Worm (Caenorhabditis elegans) whole organism, L4/young adult: ENCODE measurements around the gene spp-9.
A peak's percentile ranks its signal among the peaks of the same experiment; 100 is the strongest.

Source experiments
- W03F9.2 ChIP-seq: fragments of 150-350 bp; optimal IDR thresholded peaks from 2 replicates; lab custom pipeline; 2014; ENCODE audit warnings: missing biosample characterization, missing genetic modification characterization
- dao-5 ChIP-seq: sonication (generic microtip); optimal IDR thresholded peaks from 2 replicates; lab custom pipeline; 2016; ENCODE audit warnings: missing genotype, missing genetic modification characterization, moderate library complexity, missing compliant biosample characterization
- him-1 ChIP-seq: sonication (generic microtip); optimal IDR thresholded peaks from 2 replicates; lab custom pipeline; 2016; ENCODE audit warnings: missing genotype, missing genetic modification reagents, missing genetic modification characterization, missing compliant biosample characterization

The spp-9 gene

ce11 chrX:11466444-11467319, 20.9 kb upstream of the spp-9 start:
- TF ChIP-seq W03F9.2 (tag; lab: Kevin White, UChicago) (no peak), him-1 (tag; lab: Kevin White, UChicago) (no peak), dao-5 (tag; lab: Kevin White, UChicago) (no peak)

DNA sequence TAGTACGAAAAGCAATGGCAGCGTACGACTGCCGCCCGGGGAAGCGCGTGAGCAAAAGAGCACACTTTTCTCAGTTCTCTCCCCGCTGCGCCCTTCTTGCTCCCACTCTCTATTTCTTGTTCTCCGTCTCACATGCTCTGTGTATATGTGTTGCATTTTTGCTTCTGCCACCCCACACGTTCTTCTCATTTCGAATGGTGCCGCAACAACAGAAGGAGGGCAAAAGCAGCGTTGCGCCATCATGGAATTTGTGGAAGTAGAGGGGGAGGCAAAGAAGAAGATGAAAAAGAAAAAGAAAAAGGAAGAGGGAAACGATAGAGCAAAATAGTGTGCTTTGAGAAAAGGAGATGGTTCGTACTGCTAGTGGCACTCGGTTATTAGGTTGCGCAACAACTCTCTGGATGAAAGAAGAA, 20.3 kb upstream of the spp-9 start:
- TF ChIP-seq him-1 (tag; lab: Kevin White, UChicago), result peak; percentile 91
- no peak for TF ChIP-seq dao-5 (tag; lab: Kevin White, UChicago)

DNA sequence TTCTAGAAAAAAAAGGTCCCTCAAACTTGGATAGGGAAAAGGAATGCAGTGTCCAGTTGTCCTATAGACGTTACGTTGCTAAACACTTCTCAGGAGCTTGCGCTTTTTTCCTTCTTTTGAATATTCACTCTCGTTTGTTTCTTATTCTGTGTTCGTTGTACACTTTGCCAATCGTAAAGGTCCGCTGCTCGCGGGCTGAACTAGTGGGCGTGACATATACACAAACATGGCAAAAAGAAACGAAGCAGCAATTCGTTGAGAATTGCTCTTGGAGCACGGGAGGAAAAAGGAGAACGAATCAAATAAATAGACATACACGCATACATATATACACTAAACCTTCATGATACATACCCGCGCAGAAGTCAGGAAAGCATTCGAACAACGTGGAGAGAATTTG, 18.8 kb upstream of the spp-9 start:
- TF ChIP-seq him-1 (tag; lab: Kevin White, UChicago) (no peak), dao-5 (tag; lab: Kevin White, UChicago) (no peak), W03F9.2 (tag; lab: Kevin White, UChicago) (no peak)

ce11 chrX:11469600-11469999, 18.0 kb upstream of the spp-9 start:
- TF ChIP-seq W03F9.2 (tag; lab: Kevin White, UChicago) (peak; percentile 9), dao-5 (tag; lab: Kevin White, UChicago) (no peak), him-1 (tag; lab: Kevin White, UChicago) (no peak)

DNA sequence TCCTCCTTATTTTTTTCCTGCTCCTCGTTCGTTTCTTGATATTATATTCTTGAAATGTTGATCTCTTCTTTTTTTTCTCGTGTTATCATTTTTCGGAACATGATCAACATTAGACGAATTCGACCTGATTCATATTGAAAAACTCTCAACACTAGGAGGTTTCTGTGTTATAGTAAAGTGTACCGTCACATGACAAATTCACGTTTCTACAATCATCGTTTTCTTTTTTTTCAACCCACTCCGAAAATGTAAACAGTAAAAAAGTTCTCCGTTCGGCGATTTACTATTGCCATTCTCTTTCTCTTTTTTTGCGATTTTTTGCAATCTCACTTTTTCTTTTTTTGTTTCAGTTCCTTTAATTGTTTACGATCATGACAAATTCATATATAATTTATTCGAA, 16.2 kb upstream of the spp-9 start:
- TF ChIP-seq dao-5 (tag; lab: Kevin White, UChicago), result no peak
- no peak for TF ChIP-seq W03F9.2 (tag; lab: Kevin White, UChicago)
- no peak for TF ChIP-seq him-1 (tag; lab: Kevin White, UChicago)

ce11 chrX:11471893-11472292, 15.7 kb upstream of the spp-9 start:
- no peak for TF ChIP-seq dao-5 (tag; lab: Kevin White, UChicago)
- TF ChIP-seq him-1 (tag; lab: Kevin White, UChicago), result peak; percentile 66
- TF ChIP-seq W03F9.2 (tag; lab: Kevin White, UChicago), result no peak

- no peak for TF ChIP-seq him-1 (tag; lab: Kevin White, UChicago)
These were observed 15.2 kb upstream of the spp-9 start for ce11 chrX:11472407-11472806.

DNA sequence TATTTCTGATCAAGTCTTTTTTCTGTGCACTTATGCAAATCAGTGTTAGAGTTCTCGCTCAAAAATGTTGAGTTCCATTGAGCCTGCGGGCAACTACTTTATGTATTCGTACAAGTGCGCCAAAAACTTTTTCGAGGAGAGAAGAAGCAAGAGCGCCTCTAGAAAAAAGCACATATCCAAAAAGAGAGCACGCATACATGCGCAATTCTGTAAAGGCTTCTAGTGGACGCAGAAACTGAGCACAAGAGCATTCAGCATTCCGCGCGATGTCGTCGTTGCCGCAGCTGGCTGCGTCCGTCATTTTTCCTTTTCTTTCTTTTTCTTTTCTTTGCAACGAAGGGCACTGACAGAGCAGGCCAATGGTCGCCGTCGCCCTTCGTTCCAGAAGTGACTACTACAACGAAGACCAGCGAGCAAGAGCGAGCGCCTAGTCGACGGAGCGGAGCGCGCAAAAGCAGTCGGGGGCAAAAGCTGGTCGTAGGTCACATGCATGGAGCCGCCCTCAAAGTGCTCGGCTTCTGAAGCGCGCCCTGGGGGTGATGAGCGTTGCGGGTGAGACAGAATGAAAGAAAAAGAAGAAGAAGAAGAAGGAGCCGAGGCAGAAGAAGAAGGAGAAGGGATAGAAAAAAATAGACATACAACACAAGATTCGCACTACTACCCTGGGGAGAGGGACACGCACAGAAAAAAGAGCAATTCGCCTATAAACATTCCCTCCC, 14.5 kb upstream of the spp-9 start:
- TF ChIP-seq dao-5 (tag; lab: Kevin White, UChicago) (peak; percentile 19), W03F9.2 (tag; lab: Kevin White, UChicago) (peak; percentile 14), him-1 (tag; lab: Kevin White, UChicago) (peak; percentile 93)

DNA sequence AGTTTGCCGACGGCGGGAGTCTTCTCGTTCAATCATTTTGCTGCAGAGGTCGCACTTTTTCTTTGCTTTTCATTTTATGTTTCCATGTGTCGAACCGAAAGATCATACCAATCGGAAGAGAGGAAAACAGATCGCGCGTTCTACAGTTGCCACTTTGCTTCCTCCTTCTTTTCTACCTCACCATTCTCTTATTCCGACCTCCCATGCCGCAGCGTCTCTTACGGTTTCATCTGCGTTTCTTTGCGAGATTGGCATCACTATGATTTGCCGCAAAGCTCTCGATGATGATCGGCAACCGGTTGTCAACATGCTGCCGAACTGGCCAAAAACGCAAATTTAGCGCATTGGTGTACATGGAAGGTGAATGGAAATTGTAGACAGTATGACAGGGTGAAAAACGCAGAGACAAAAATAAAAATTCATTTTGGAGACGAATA, 13.4 kb upstream of the spp-9 start:
- TF ChIP-seq W03F9.2 (tag; lab: Kevin White, UChicago) (no peak), dao-5 (tag; lab: Kevin White, UChicago) (no peak), him-1 (tag; lab: Kevin White, UChicago) (no peak)

DNA sequence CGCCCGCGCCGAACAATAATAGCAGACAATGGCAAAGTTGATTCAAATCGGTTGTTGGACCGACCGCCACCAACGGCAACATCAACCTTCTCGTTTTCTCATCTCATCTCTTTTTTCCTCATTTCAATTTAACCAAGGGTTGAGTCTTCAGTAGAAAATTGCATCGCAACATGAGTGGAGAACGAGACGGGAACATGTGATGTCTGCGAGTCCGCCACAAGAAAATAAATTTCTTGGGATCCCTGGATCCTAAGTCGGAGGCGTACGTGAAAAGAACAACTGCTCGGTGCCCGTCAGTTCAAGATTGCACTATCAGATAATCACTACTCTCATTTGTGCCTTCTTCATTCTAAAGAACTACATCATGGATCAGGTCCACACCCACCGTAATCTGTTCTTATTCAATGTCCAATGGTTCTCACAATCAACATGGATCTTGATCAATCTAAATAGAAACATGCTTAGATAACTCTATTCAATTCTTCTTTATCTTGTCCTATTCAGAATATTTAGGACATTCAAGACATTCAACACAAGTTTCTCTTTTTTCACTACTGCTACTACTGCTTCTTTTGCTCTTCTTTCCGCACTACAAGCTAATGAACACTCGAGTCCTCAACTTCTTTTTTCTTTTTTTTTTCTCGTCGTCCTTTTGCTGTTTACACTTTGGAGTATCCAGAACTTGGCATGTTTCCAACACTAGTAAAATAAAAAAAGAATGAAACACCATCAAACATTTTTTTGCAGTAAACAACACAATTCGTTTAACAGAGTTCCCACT, 12.8 kb upstream of the spp-9 start:
- TF ChIP-seq dao-5 (tag; lab: Kevin White, UChicago) (no peak), W03F9.2 (tag; lab: Kevin White, UChicago) (no peak), him-1 (tag; lab: Kevin White, UChicago) (no peak)

DNA sequence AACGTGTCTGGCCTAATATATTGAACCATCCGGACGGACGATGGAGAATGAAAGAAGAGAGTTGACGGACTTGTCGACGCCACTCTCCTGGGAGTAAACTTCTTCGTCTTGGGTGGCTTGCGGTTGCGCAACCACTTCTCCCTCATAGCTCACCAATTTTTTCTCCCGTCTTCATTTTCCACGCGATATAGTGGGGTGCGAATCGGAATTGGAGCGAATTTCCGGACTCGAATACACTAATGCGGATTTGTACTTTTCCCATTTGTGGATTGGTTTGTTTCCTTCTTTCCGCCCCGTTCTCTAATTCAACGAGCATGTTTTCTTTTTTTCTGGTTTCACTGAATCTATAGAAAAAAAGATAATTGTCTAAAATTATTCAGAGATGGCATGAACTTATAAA, 11.8 kb upstream of the spp-9 start:
- TF ChIP-seq W03F9.2 (tag; lab: Kevin White, UChicago) (no peak), dao-5 (tag; lab: Kevin White, UChicago) (no peak), him-1 (tag; lab: Kevin White, UChicago) (no peak)

ce11 chrX:11477748-11478147, 9.8 kb upstream of the spp-9 start:
- TF ChIP-seq dao-5 (tag; lab: Kevin White, UChicago) (no peak), him-1 (tag; lab: Kevin White, UChicago) (no peak), W03F9.2 (tag; lab: Kevin White, UChicago) (no peak)

DNA sequence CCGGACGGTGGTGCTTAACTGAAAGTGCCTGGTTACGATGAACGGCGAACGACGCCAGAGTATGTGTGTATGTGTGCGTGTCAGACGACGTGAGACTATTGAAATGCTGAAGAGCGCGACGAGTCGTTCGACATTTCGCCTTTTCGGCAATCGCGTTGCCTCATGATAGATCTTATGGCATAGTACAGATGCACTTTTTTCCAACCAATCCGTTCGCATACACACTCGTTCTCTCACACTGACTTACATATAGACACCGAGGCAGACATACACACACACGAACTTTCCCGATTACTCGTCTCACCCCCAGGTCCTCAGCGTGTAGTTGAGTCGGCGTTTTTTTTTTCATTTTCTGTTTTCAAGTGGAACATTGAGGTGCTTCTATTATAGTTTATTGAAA, 8.8 kb upstream of the spp-9 start:
- TF ChIP-seq dao-5 (tag; lab: Kevin White, UChicago), result no peak
- no peak for TF ChIP-seq W03F9.2 (tag; lab: Kevin White, UChicago)
- no peak for TF ChIP-seq him-1 (tag; lab: Kevin White, UChicago)
